Worm (Caenorhabditis elegans) whole organism, L4 larva: ENCODE results near the gene T24D5.3.

ENCODE experiments used
- D1046.2 ChIP-seq: fragments of 200-800 bp; sonication (Bioruptor generic); IDR thresholded peaks from 2 replicates; pipeline ENCODE4 v1.3.6; 2022; ENCODE audit warnings: missing genetic modification characterization, missing compliant biosample characterization
- F26F4.8 ChIP-seq: fragments of 200-800 bp; sonication (Bioruptor generic); conservative IDR thresholded peaks from 2 replicates; pipeline ENCODE4 v1.3.6; 2022; ENCODE audit warnings: missing genetic modification characterization, missing compliant biosample characterization
- aha-1 ChIP-seq: fragments of 150-350 bp; peaks from one replicate; lab custom pipeline; 2014; ENCODE audit warnings: missing biosample characterization, missing genetic modification characterization
- ces-1 ChIP-seq: fragments of 150-350 bp; sonication (generic microtip); optimal IDR thresholded peaks from 4 replicates; lab custom pipeline; 2014; ENCODE audit warnings: missing biosample characterization, missing genetic modification reagents, missing genetic modification characterization
- lin-29 ChIP-seq: fragments of 200-800 bp; sonication (Bioruptor generic); IDR thresholded peaks from 2 replicates; pipeline ENCODE4 v1.3.6; 2022; ENCODE audit warnings: missing genetic modification reagents, missing genetic modification characterization, missing compliant biosample characterization
- nhr-237 ChIP-seq: sonication (generic microtip); optimal IDR thresholded peaks from 2 replicates; lab custom pipeline; 2017; ENCODE audit warnings: missing biosample characterization, missing genetic modification characterization
- php-3 ChIP-seq: fragments of 200-800 bp; sonication (Bioruptor generic); IDR thresholded peaks from 2 replicates; pipeline ENCODE4 v1.3.6; 2022; ENCODE audit warnings: missing genetic modification reagents, missing genetic modification characterization, missing compliant biosample characterization
- saeg-2 ChIP-seq: fragments of 200-800 bp; sonication (Bioruptor generic); IDR thresholded peaks from 2 replicates; pipeline ENCODE4 v1.3.6; 2022; ENCODE audit warnings: missing genetic modification reagents, missing genetic modification characterization, missing compliant biosample characterization
- zip-2 ChIP-seq: fragments of 150-350 bp; optimal IDR thresholded peaks from 2 replicates; lab custom pipeline; 2014; ENCODE audit warnings: missing biosample characterization, missing genetic modification characterization

The T24D5.3 gene

DNA sequence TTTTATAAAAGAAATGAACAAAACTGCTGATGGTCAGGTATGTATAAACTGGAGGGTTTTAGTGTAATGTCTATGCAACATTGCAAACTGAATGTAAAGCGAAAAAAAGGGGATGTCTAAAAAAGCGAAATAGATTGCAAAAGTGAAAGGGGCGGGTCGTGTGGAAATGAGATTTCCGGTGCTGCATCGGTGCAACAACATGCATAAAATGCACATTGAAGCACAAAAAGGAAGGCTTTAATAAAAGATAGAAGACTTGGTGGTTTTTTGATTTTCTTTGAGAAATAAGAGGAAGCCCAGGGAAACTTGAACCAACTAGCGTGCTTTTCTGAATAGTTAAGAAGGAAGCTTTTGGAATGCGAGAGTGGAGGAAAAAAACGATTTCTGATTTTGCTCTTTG is 52.8 kb downstream of the T24D5.3 start:
- TF ChIP-seq aha-1 (peak; percentile 86), nhr-237 (tag; lab: Kevin White, UChicago) (no peak), saeg-2 (GFP tag; lab: Robert Waterston, UW) (no peak), F26F4.8 (no peak), zip-2 (no peak), D1046.2 (GFP tag; lab: Robert Waterston, UW) (no peak), lin-29 (no peak), php-3 (no peak), ces-1 (peak; percentile 23)
